Worm (Caenorhabditis elegans): Measurements from ENCODE around the gene F59F5.5.

DNA sequence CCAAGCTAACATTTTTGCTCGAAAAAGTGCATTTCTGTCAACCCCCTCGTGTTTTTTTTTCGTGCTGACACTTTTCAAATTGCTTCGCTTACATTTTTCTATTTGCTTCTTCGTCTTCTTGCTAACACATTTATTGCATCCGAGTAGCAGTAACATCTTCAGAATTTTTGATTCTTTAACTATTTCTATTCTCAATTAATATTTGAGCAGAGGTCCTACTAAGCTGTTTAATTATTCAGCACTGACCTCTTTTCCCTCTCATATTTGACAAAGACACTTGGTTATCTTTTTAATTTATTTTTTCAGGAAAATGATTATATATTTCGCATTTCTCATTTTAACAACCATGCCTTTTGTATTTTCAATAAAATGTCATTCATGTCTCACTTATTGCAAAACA, at the start of gene F59F5.5:
- TF ChIP-seq him-1 (tag; optimal IDR thresholded peaks at IDR 0.05) (no peak), W03F9.2 (tag; optimal IDR thresholded peaks at IDR 0.05) (no peak)

All from whole organism, L4/young adult.